Fruit fly (Drosophila melanogaster) whole organism, embryonic: Measurements from ENCODE around the gene Tep4.
A peak's percentile ranks its signal among the peaks of the same experiment; 100 is the strongest.

Experiments
- BtbVII ChIP-seq: fragments of 200-800 bp; sonication (Bioruptor generic); optimal IDR thresholded peaks from 3 replicates; lab custom pipeline; 2017; ENCODE audit warnings: missing biosample characterization, mild to moderate bottlenecking, missing genetic modification characterization
- CG10959 ChIP-seq: fragments of 200-800 bp; sonication (Bioruptor generic); IDR thresholded peaks from 2 replicates; pipeline ENCODE4 v1.3.6; 2022; ENCODE audit warnings: missing biosample characterization, missing genetic modification characterization
- CG11695 ChIP-seq: fragments of 200-800 bp; sonication (Bioruptor generic); IDR thresholded peaks from 3 replicates; pipeline ENCODE4 v1.3.6; 2022; ENCODE audit warnings: missing biosample characterization, missing genetic modification characterization
- CG11723 ChIP-seq: fragments of 200-800 bp; sonication (Bioruptor generic); optimal IDR thresholded peaks from 2 replicates; lab custom pipeline; 2017; ENCODE audit warnings: missing biosample characterization, mild to moderate bottlenecking, missing genetic modification characterization
- CG12659 ChIP-seq: fragments of 200-800 bp; sonication (Bioruptor generic); optimal IDR thresholded peaks from 3 replicates; lab custom pipeline; 2017; ENCODE audit warnings: mild to moderate bottlenecking, missing biosample characterization, missing genetic modification reagents, missing genetic modification characterization
- CG14014 ChIP-seq: fragments of 200-800 bp; sonication (Bioruptor generic); IDR thresholded peaks from 2 replicates; pipeline ENCODE4 v1.3.6; 2022; ENCODE audit warnings: missing biosample characterization, missing genetic modification characterization
- CG14050 ChIP-seq: fragments of 200-800 bp; sonication (Bioruptor generic); IDR thresholded peaks from 3 replicates; pipeline ENCODE4 v1.3.6; 2022; ENCODE audit warnings: missing biosample characterization, missing genetic modification characterization
- CG15696 ChIP-seq: fragments of 200-800 bp; sonication (Bioruptor generic); optimal IDR thresholded peaks from 2 replicates; lab custom pipeline; 2019; ENCODE audit warnings: missing biosample characterization, mild to moderate bottlenecking, missing genetic modification characterization, moderate library complexity
- CG1602 ChIP-seq: fragments of 200-800 bp; sonication (Bioruptor generic); optimal IDR thresholded peaks from 3 replicates; lab custom pipeline; 2016; ENCODE audit warnings: missing biosample characterization, missing genetic modification characterization
- CG16813 ChIP-seq: fragments of 200-800 bp; sonication (Bioruptor generic); IDR thresholded peaks from 3 replicates; pipeline ENCODE4 v1.3.6; 2022; ENCODE audit warnings: missing biosample characterization, missing genetic modification characterization; ENCODE audit not compliant: partially characterized antibody
- CG31365 ChIP-seq: fragments of 200-800 bp; sonication (Bioruptor generic); optimal IDR thresholded peaks from 2 replicates; lab custom pipeline; 2018; ENCODE audit warnings: missing biosample characterization, mild to moderate bottlenecking, missing genetic modification characterization
- CG31441 ChIP-seq: fragments of 200-800 bp; sonication (Bioruptor generic); IDR thresholded peaks from 2 replicates; pipeline ENCODE4 v1.3.6; 2022; ENCODE audit warnings: missing biosample characterization, missing genetic modification characterization
- CG34422 ChIP-seq: fragments of 200-800 bp; sonication (Bioruptor generic); IDR thresholded peaks from 3 replicates; pipeline ENCODE4 v1.3.6; 2022; ENCODE audit warnings: missing biosample characterization, missing genetic modification characterization
- CG3726 ChIP-seq: fragments of 200-800 bp; sonication (Bioruptor generic); IDR thresholded peaks from 3 replicates; pipeline ENCODE4, ENCODE4 v1.3.6; 2022; ENCODE audit warnings: missing biosample characterization, missing genetic modification characterization
- CG6854 ChIP-seq: fragments of 200-800 bp; sonication (Bioruptor generic); optimal IDR thresholded peaks from 3 replicates; lab custom pipeline; 2017; ENCODE audit warnings: missing biosample characterization, mild to moderate bottlenecking, missing genetic modification characterization
- CG7786 ChIP-seq: fragments of 200-800 bp; sonication (Bioruptor generic); optimal IDR thresholded peaks from 2 replicates; lab custom pipeline; 2016; ENCODE audit warnings: missing biosample characterization, missing genetic modification characterization
- CG7963 ChIP-seq: fragments of 200-800 bp; sonication (Bioruptor generic); IDR thresholded peaks from 3 replicates; pipeline ENCODE4 v1.3.6; 2022; ENCODE audit warnings: missing biosample characterization, missing genetic modification characterization; ENCODE audit not compliant: partially characterized antibody
- CG8388 ChIP-seq: fragments of 200-800 bp; sonication (Bioruptor generic); optimal IDR thresholded peaks from 2 replicates; lab custom pipeline; 2019; ENCODE audit warnings: missing biosample characterization, mild to moderate bottlenecking, missing genetic modification characterization, moderate library complexity
- CG8924 ChIP-seq: fragments of 200-800 bp; optimal IDR thresholded peaks from 3 replicates; lab custom pipeline; 2019; ENCODE audit warnings: missing biosample characterization, mild to moderate bottlenecking, missing genetic modification characterization, moderate library complexity
- CG9876 ChIP-seq: fragments of 200-800 bp; sonication (Bioruptor generic); optimal IDR thresholded peaks from 2 replicates; lab custom pipeline; 2016; ENCODE audit warnings: missing biosample characterization, missing genetic modification characterization
- Camta ChIP-seq: fragments of 200-800 bp; sonication (Bioruptor generic); optimal IDR thresholded peaks from 2 replicates; lab custom pipeline; 2016; ENCODE audit warnings: missing biosample characterization, missing genetic modification characterization
- Chrac-16 ChIP-seq: fragments of 200-800 bp; sonication (Bioruptor generic); optimal IDR thresholded peaks from 3 replicates; lab custom pipeline; 2016; ENCODE audit warnings: missing biosample characterization, missing genetic modification characterization
- Dref ChIP-seq: fragments of 200-800 bp; sonication (Bioruptor generic); IDR thresholded peaks from 2 replicates; pipeline ENCODE4 v1.3.6; 2022; ENCODE audit warnings: missing biosample characterization, missing genetic modification characterization
- Eip74EF ChIP-seq, 2 experiments: fragments of 200-800 bp in 1 of 2; fragments of >200 bp in 1 of 2; sonication (Bioruptor generic) in 1 of 2; optimal IDR thresholded peaks; 2 replicates each; lab custom pipeline; 2017 to 2019; ENCODE audit warnings: missing biosample characterization in 2 of 2, missing genetic modification characterization in 2 of 2, mild to moderate bottlenecking in 1 of 2, moderate library complexity in 1 of 2
- Lhr ChIP-seq: fragments of 200-800 bp; sonication (Bioruptor generic); optimal IDR thresholded peaks from 3 replicates; lab custom pipeline; 2017; ENCODE audit warnings: mild to moderate bottlenecking, missing biosample characterization, missing genetic modification reagents, missing genetic modification characterization
- MTF-1 ChIP-seq: fragments of 200-800 bp; sonication (Bioruptor generic); optimal IDR thresholded peaks from 2 replicates; lab custom pipeline; 2018; ENCODE audit warnings: missing biosample characterization, mild to moderate bottlenecking, missing genetic modification characterization, borderline replicate concordance
- Mes4 ChIP-seq: fragments of 200-800 bp; sonication (Bioruptor generic); optimal IDR thresholded peaks from 2 replicates; lab custom pipeline; 2016; ENCODE audit warnings: missing biosample characterization, missing genetic modification characterization
- Myb ChIP-seq: fragments of 200-800 bp; sonication (Bioruptor generic); optimal IDR thresholded peaks from 2 replicates; lab custom pipeline; 2016; ENCODE audit warnings: missing biosample characterization, missing genetic modification characterization
- NC2β ChIP-seq: fragments of 200-800 bp; sonication (Bioruptor generic); optimal IDR thresholded peaks from 2 replicates; lab custom pipeline; 2016; ENCODE audit warnings: missing biosample characterization, missing genetic modification characterization
- Oli ChIP-seq: fragments of 200-800 bp; sonication (Bioruptor generic); optimal IDR thresholded peaks from 2 replicates; lab custom pipeline; 2018; ENCODE audit warnings: missing biosample characterization, mild to moderate bottlenecking, missing genetic modification characterization, moderate library complexity
- Ptx1 ChIP-seq: fragments of 200-800 bp; sonication (Bioruptor generic); IDR thresholded peaks from 2 replicates; pipeline ENCODE4 v1.3.6; 2022; ENCODE audit warnings: missing biosample characterization, missing genetic modification characterization
- Ssrp ChIP-seq: fragments of 200-800 bp; sonication (Bioruptor generic); optimal IDR thresholded peaks from 2 replicates; lab custom pipeline; 2018; ENCODE audit warnings: missing biosample characterization, mild to moderate bottlenecking, missing genetic modification characterization, moderate library complexity
- Trl ChIP-seq, 3 experiments: fragments of >200 bp in 2 of 3; fragments of 200-800 bp in 1 of 3; sonication (Bioruptor generic) in 1 of 3; optimal IDR thresholded peaks; 2 replicates in 1 of 3; 3 replicates in 2 of 3; lab custom pipeline; 2016 to 2017; ENCODE audit warnings: missing biosample characterization in 1 of 3, missing genetic modification characterization in 1 of 3
- dm ChIP-seq: fragments of 200-800 bp; sonication (Bioruptor generic); optimal IDR thresholded peaks from 3 replicates; lab custom pipeline; 2016; ENCODE audit warnings: missing biosample characterization, missing genetic modification characterization
- dmrt11E ChIP-seq: fragments of 200-800 bp; sonication (Bioruptor generic); optimal IDR thresholded peaks from 3 replicates; lab custom pipeline; 2018; ENCODE audit warnings: missing biosample characterization, mild to moderate bottlenecking, missing genetic modification characterization, moderate library complexity
- fu2 ChIP-seq: fragments of 200-800 bp; sonication (Bioruptor generic); optimal IDR thresholded peaks from 2 replicates; lab custom pipeline; 2016; ENCODE audit warnings: missing biosample characterization, missing genetic modification characterization
- knrl ChIP-seq: fragments of 200-800 bp; sonication (Bioruptor generic); IDR thresholded peaks from 3 replicates; pipeline ENCODE4 v1.3.6; 2022; ENCODE audit warnings: missing biosample characterization, missing genetic modification characterization; ENCODE audit not compliant: partially characterized antibody
- odd ChIP-seq: fragments of 200-800 bp; sonication (Bioruptor generic); optimal IDR thresholded peaks from 2 replicates; lab custom pipeline; 2017; ENCODE audit warnings: missing biosample characterization, mild to moderate bottlenecking, missing genetic modification characterization
- onecut ChIP-seq: fragments of 200-800 bp; sonication (Bioruptor generic); IDR thresholded peaks from 2 replicates; pipeline ENCODE4 v1.3.6; 2022; ENCODE audit warnings: missing biosample characterization, missing genetic modification characterization
- prd ChIP-seq, 3 experiments: fragments of >200 bp in 2 of 3; fragments of 200-800 bp in 1 of 3; sonication (Bioruptor generic) in 1 of 3; optimal IDR thresholded peaks in 2 of 3; IDR thresholded peaks in 1 of 3; 2 replicates in 2 of 3; 3 replicates in 1 of 3; pipeline versions ENCODE4 v1.3.6 to Lab custom; 2017 to 2022; ENCODE audit warnings: missing biosample characterization in 1 of 3, missing genetic modification characterization in 1 of 3
- pzg ChIP-seq: fragments of 200-800 bp; sonication (Bioruptor generic); optimal IDR thresholded peaks from 3 replicates; lab custom pipeline; 2018; ENCODE audit warnings: missing biosample characterization, mild to moderate bottlenecking, missing genetic modification characterization, moderate library complexity
- sim ChIP-seq: fragments of 200-800 bp; sonication (Bioruptor generic); IDR thresholded peaks from 2 replicates; pipeline ENCODE4 v1.3.6; 2022; ENCODE audit warnings: missing biosample characterization, missing genetic modification characterization
- sima ChIP-seq: fragments of 200-800 bp; sonication (Bioruptor generic); optimal IDR thresholded peaks from 2 replicates; lab custom pipeline; 2016; ENCODE audit warnings: missing biosample characterization, missing genetic modification characterization
- sna ChIP-seq: fragments of 200-800 bp; sonication (Bioruptor generic); IDR thresholded peaks from 2 replicates; pipeline ENCODE4 v1.3.6; 2022; ENCODE audit warnings: missing biosample characterization, missing genetic modification characterization; ENCODE audit not compliant: partially characterized antibody
- so ChIP-seq: fragments of 200-800 bp; sonication (Bioruptor generic); IDR thresholded peaks from 3 replicates; pipeline ENCODE4 v1.3.6; 2022; ENCODE audit warnings: missing biosample characterization, missing genetic modification characterization
- trh ChIP-seq: fragments of 200-800 bp; sonication (Bioruptor generic); optimal IDR thresholded peaks from 2 replicates; lab custom pipeline; 2016; ENCODE audit warnings: missing biosample characterization, missing genetic modification characterization
- unpg ChIP-seq: fragments of 200-800 bp; sonication (Bioruptor generic); optimal IDR thresholded peaks from 3 replicates; lab custom pipeline; 2018; ENCODE audit warnings: missing biosample characterization, mild to moderate bottlenecking, missing genetic modification characterization, moderate library complexity

Tep4 gene

dm6 chr2L:19530092-19530491, 18.2 kb upstream of the Tep4 start, which contains the start of gene CG10165 (continued):
- TF ChIP-seq onecut (no peak), CG31441 (no peak), sna (GFP tag; lab: Robert Waterston, UW) (no peak), pzg (GFP tag; lab: Kevin White, UChicago) (peak; percentile 43), CG6854 (GFP tag; lab: Kevin White, UChicago) (no peak), Mes4 (GFP tag; lab: Kevin White, UChicago) (no peak), trh (no peak), BtbVII (no peak), CG31365 (tag; lab: Kevin White, UChicago) (no peak)

dm6 chr2L:19533247-19533646, 15.1 kb upstream of the Tep4 start, which contains the start of gene CG33116:
TSS of gene CG33116 (plus strand) at chr2L:19533479.
- TF ChIP-seq MTF-1 (GFP tag; lab: Kevin White, UChicago) (peak; percentile 77), CG8388 (peak; percentile 77), Lhr (GFP tag; lab: Kevin White, UChicago) (peak; percentile 44), Trl (optimal IDR thresholded peaks at IDR 0.05; lab: Kevin White, UChicago) (no peak), Trl (GFP tag; optimal IDR thresholded peaks at IDR 0.05; lab: Kevin White, UChicago) (peak; percentile 88), Chrac-16 (GFP tag; lab: Kevin White, UChicago) (peak; percentile 81), Dref (peak; percentile 35; the same call in 1 of the 2 replicates), dmrt11E (tag; lab: Kevin White, UChicago) (peak; percentile 81), NC2β (GFP tag; lab: Kevin White, UChicago) (peak; percentile 84), dm (GFP tag; lab: Kevin White, UChicago) (peak; percentile 75), Ptx1 (GFP tag; lab: Robert Waterston, UW) (peak; percentile 82), CG8924 (tag; lab: Kevin White, UChicago) (peak; percentile 79), CG7786 (GFP tag; lab: Kevin White, UChicago) (peak; percentile 85), CG31365 (tag; lab: Kevin White, UChicago) (peak; percentile 37), CG9876 (GFP tag; lab: Kevin White, UChicago) (peak; percentile 69), CG16813 (no peak), Oli (tag; lab: Kevin White, UChicago) (peak; percentile 84), CG12659 (peak; percentile 81), sima (GFP tag; lab: Kevin White, UChicago) (peak; percentile 1), so (GFP tag; lab: Robert Waterston, UW) (peak; percentile 71; the same call in 2 of the 3 replicates), Eip74EF (GFP tag; optimal IDR thresholded peaks at IDR 0.05; lab: Kevin White, UChicago) (peak in 1 of 2 experiments; percentile 53), odd (GFP tag; lab: Kevin White, UChicago) (peak; percentile 66), unpg (GFP tag; lab: Kevin White, UChicago) (peak; percentile 80), Camta (GFP tag; lab: Kevin White, UChicago) (peak; percentile 78), fu2 (peak; percentile 88), CG10959 (0 out of 2 replicates have a peak, but pooled peaks have one; percentile 32), knrl (GFP tag; lab: Robert Waterston, UW) (0 out of 3 replicates have a peak, but pooled peaks have one; percentile 34), sim (GFP tag; lab: Robert Waterston, UW) (0 out of 2 replicates have a peak, but pooled peaks have one; percentile 52), CG7963 (GFP tag; lab: Robert Waterston, UW) (no peak), CG11723 (GFP tag; lab: Kevin White, UChicago) (peak; percentile 77), CG11695 (GFP tag; lab: Robert Waterston, UW) (peak; percentile 76; the same call in 2 of the 3 replicates), Myb (GFP tag; lab: Kevin White, UChicago) (peak; percentile 85), prd (optimal IDR thresholded peaks at IDR 0.05; lab: Kevin White, UChicago) (no peak), prd (GFP tag; IDR thresholded peaks at IDR 0.05; lab: Robert Waterston, UW) (peak; percentile 76), CG14050 (GFP tag; lab: Robert Waterston, UW) (peak; percentile 51), CG15696 (peak; percentile 85), Ssrp (tag; lab: Kevin White, UChicago) (peak; percentile 66), CG3726 (0 out of 3 replicates have a peak, but pooled peaks have one; percentile 52), CG14014 (GFP tag; lab: Robert Waterston, UW) (peak; percentile 74; the same call in 1 of the 2 replicates), CG1602 (peak; percentile 75), CG34422 (GFP tag; lab: Robert Waterston, UW) (peak; percentile 95; the same call in 2 of the 3 replicates)
